Worm (Caenorhabditis elegans) whole organism, young adult: ENCODE measurements around the gene F13B12.1.

Source experiments
- F52B5.7 ChIP-seq: sonication (generic microtip); optimal IDR thresholded peaks from 2 replicates; lab custom pipeline; 2016; ENCODE audit warnings: mild to moderate bottlenecking, missing genetic modification characterization, missing compliant biosample characterization
- attf-3 ChIP-seq: fragments of 200-800 bp; sonication (Bioruptor generic); conservative IDR thresholded peaks from 2 replicates; pipeline ENCODE4 v1.3.6; 2022; ENCODE audit warnings: missing genetic modification reagents, missing genetic modification characterization, missing compliant biosample characterization
- ets-4 ChIP-seq: fragments of 200-800 bp; sonication (Bioruptor generic); optimal IDR thresholded peaks from 2 replicates; lab custom pipeline; 2018; ENCODE audit warnings: mild to moderate bottlenecking, missing genetic modification characterization, missing compliant biosample characterization
- hrde-1 ChIP-seq: sonication (generic microtip); optimal IDR thresholded peaks from 2 replicates; lab custom pipeline; 2016; ENCODE audit warnings: missing genetic modification characterization, mild to moderate bottlenecking, missing compliant biosample characterization, moderate library complexity, missing genotype, missing genetic modification reagents, borderline replicate concordance
- madf-3 ChIP-seq: fragments of 200-800 bp; sonication (Bioruptor generic); IDR thresholded peaks from 2 replicates; pipeline ENCODE4 v1.3.6; 2022; ENCODE audit warnings: missing genetic modification reagents, missing genetic modification characterization, missing compliant biosample characterization
- mcd-1 ChIP-seq: fragments of 200-800 bp; sonication (Bioruptor generic); IDR thresholded peaks from 2 replicates; pipeline ENCODE4 v1.3.6; 2022; ENCODE audit warnings: missing genetic modification reagents, missing genetic modification characterization, missing compliant biosample characterization
- nhr-27 ChIP-seq: fragments of 200-800 bp; sonication (Bioruptor generic); optimal IDR thresholded peaks from 2 replicates; lab custom pipeline; 2018; ENCODE audit warnings: mild to moderate bottlenecking, missing genetic modification characterization, moderate library complexity, missing compliant biosample characterization
- repo-1 ChIP-seq: sonication (generic microtip); optimal IDR thresholded peaks from 2 replicates; lab custom pipeline; 2017; ENCODE audit warnings: mild to moderate bottlenecking, missing genetic modification characterization, missing compliant biosample characterization
- tlf-1 ChIP-seq: fragments of 200-800 bp; sonication (Bioruptor generic); optimal IDR thresholded peaks from 2 replicates; lab custom pipeline; 2018; ENCODE audit warnings: mild to moderate bottlenecking, missing genetic modification characterization, missing compliant biosample characterization
- unc-130 ChIP-seq: sonication (generic microtip); optimal IDR thresholded peaks from 2 replicates; lab custom pipeline; 2016; ENCODE audit warnings: missing genetic modification reagents, missing genetic modification characterization, missing compliant biosample characterization
- unc-62 ChIP-seq: fragments of 150-350 bp; optimal IDR thresholded peaks from 2 replicates; lab custom pipeline; 2014; ENCODE audit warnings: missing biosample characterization, missing genetic modification reagents, missing genetic modification characterization

DNA sequence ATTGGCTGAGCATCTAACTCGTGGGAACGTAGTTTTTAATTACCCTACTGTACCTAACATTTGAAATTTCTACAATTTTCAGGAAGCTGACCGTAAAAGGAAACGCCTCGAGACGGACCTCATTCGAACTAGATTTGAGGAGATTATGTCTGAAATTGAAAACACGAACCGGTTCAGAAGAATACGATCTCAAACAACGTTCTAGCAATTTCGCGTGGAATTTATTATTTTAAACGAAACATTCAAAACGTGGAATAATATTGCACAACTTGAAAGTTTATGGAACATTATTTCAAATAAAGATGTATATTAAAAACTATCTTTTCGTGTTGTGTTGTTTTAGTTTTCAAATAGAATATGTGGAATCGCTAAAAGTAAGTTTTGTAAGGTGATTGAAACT lies 19.1 kb upstream of the F13B12.1 start, which contains the start of gene F13B12.7:
- no peak for TF ChIP-seq ets-4
- no peak for TF ChIP-seq mcd-1 (GFP tag; lab: Robert Waterston, UW)
- no peak for TF ChIP-seq repo-1 (tag; lab: Kevin White, UChicago)
- no peak for TF ChIP-seq nhr-27 (tag; lab: Kevin White, UChicago)
- TF ChIP-seq hrde-1 (tag; lab: Kevin White, UChicago): no peak
- no peak for TF ChIP-seq madf-3 (GFP tag; lab: Robert Waterston, UW)
- no peak for TF ChIP-seq attf-3 (GFP tag; lab: Robert Waterston, UW)
- TF ChIP-seq F52B5.7 (tag; lab: Kevin White, UChicago): no peak
- TF ChIP-seq tlf-1 (GFP tag; lab: Kevin White, UChicago): no peak
- no peak for TF ChIP-seq unc-62 (GFP tag; lab: Kevin White, UChicago)
- no peak for TF ChIP-seq unc-130 (GFP tag; lab: Kevin White, UChicago)
